Fruit fly (Drosophila melanogaster): ENCODE data around the gene Hr38.

DNA sequence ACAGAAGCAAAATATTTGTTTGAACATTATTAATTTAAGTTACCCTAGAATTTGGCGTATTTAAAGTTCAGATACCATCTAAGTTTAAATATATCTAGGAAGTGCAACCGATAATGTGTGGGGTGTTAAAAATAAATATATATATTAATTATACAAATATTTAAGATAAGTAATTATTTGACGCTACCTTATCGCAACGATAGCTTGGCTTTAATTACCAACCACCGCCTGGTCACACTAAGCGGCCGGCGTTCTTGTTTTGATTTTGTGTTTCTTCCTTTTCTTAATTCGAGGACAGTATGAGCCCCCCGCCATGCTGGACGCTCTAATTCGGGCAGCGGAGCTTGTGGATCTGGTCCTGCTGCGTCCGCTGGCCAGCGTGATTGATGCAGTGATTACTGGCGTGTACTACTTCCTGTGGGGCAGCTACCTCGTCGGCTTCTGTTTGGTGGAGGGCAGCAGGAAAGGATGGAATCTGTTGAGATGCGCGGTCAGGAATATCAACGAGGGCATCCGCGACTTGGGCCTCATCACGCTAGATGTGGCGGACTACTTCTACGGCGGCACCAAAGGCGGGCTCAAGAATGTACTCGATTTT lies 32.2 kb downstream of the Hr38 start, which contains the start of gene CG2617:
- TF ChIP-seq psq (optimal IDR thresholded peaks at IDR 0.05) (no peak), Myc (optimal IDR thresholded peaks at IDR 0.05) (no peak)

Data from Kc167 (cell line).